Fruit fly (Drosophila melanogaster) Kc167 (cell line): ENCODE results near the gene ppan.

Experiments
- Myc ChIP-seq: fragments of >200 bp; optimal IDR thresholded peaks from 2 replicates; lab custom pipeline; 2017; ENCODE audit warnings: missing external identifiers
- Sin3A ChIP-seq: fragments of >200 bp; optimal IDR thresholded peaks from 2 replicates; lab custom pipeline; 2018; ENCODE audit warnings: missing external identifiers
- h ChIP-seq: fragments of >200 bp; optimal IDR thresholded peaks from 3 replicates; lab custom pipeline; 2018; ENCODE audit warnings: missing external identifiers
- insv ChIP-seq: fragments of >200 bp; optimal IDR thresholded peaks from 3 replicates; lab custom pipeline; 2018; ENCODE audit warnings: missing external identifiers
- psq ChIP-seq: fragments of >200 bp; optimal IDR thresholded peaks from 2 replicates; lab custom pipeline; 2017; ENCODE audit warnings: missing external identifiers
- ttk ChIP-seq: sonication (Bioruptor generic); optimal IDR thresholded peaks from 2 replicates; lab custom pipeline; 2017; ENCODE audit warnings: missing external identifiers

DNA sequence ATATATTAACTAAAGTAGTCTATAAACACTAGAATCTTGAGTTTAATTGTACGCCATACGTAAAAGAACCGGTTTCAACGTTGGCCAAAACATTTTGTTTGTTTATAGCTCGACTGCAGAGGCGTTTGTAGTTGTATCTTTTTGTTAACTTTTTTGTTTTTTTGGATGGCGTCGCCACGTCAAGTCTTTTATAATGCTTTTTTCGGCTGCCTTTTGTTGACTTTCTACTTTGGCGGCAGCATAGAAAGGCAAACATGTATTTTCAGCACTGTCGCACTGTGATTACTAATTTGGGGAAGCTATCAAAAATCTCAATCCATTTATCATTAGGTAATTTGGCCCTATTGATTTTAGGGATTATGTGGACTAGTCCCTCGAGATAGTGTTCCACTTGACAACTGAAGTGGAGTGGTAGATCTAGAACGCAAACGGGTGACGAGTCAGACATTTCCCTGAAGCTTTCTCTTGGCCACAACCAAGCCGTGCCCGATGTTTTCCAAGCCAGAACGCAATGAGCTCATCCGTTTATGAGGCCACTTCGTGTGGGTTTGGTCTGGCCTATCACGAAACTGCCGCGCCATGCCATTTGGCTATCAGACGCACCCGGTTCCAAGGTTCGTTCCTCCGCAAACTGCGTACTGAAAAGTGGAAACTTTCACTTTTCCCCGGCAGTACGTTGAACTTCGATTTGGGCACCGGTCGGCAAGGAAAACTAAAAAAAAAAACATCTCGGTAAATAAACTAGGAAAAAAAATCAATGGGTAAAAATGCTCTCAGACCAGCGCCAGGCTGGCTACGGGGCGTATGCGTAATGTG is 49.4 kb upstream of the ppan start:
- TF ChIP-seq psq (lab: Kevin White, UChicago) = no peak
- no peak for TF ChIP-seq h (lab: Kevin White, UChicago)
- no peak for TF ChIP-seq Myc (lab: Kevin White, UChicago)
- TF ChIP-seq Sin3A (lab: Kevin White, UChicago) = no peak
- no peak for TF ChIP-seq ttk (lab: Kevin White, UChicago)
- no peak for TF ChIP-seq insv
